Worm (Caenorhabditis elegans) whole organism, midembryonic: Measurements from ENCODE around the gene T19C4.1.

ENCODE experiments used
- T22C8.4 ChIP-seq: fragments of 200-800 bp; sonication (Bioruptor generic); IDR thresholded peaks from 2 replicates; pipeline ENCODE4 v1.3.6; 2022; ENCODE audit warnings: missing genetic modification characterization, missing compliant biosample characterization
- cog-1 ChIP-seq: sonication (generic microtip); optimal IDR thresholded peaks from 2 replicates; lab custom pipeline; 2016; ENCODE audit warnings: missing genetic modification characterization, missing compliant biosample characterization
- flt-1 ChIP-seq: fragments of 200-800 bp; sonication (Bioruptor generic); IDR thresholded peaks from 2 replicates; pipeline ENCODE4 v1.3.6; 2022; ENCODE audit warnings: missing genetic modification characterization, missing compliant biosample characterization
- klf-2 ChIP-seq: fragments of 200-800 bp; sonication (Bioruptor generic); conservative IDR thresholded peaks from 2 replicates; pipeline ENCODE4 v1.3.6; 2022; ENCODE audit warnings: missing genetic modification reagents, missing genetic modification characterization, missing compliant biosample characterization
- med-1 ChIP-seq: sonication (generic microtip); optimal IDR thresholded peaks from 2 replicates; lab custom pipeline; 2017; ENCODE audit warnings: missing genetic modification characterization, mild to moderate bottlenecking, missing compliant biosample characterization, antibody characterized with exemption, missing genetic modification reagents; ENCODE audit not compliant: insufficient read depth
- ref-1 ChIP-seq: fragments of 200-800 bp; sonication (Bioruptor generic); conservative IDR thresholded peaks from 2 replicates; pipeline ENCODE4 v1.3.6; 2022; ENCODE audit warnings: missing genetic modification reagents, missing genetic modification characterization, missing compliant biosample characterization
- tab-1 ChIP-seq: fragments of 200-800 bp; sonication (Bioruptor generic); IDR thresholded peaks from 2 replicates; pipeline ENCODE4 v1.3.6; 2022; ENCODE audit warnings: missing genetic modification characterization, missing compliant biosample characterization
- ztf-23 ChIP-seq: fragments of 200-800 bp; sonication (Bioruptor generic); IDR thresholded peaks from 2 replicates; pipeline ENCODE4 v1.3.6; 2022; ENCODE audit warnings: missing genetic modification reagents, missing genetic modification characterization, missing compliant biosample characterization
- ztf-29 ChIP-seq: fragments of 200-800 bp; sonication (Bioruptor generic); IDR thresholded peaks from 2 replicates; pipeline ENCODE4 v1.3.6; 2022; ENCODE audit warnings: missing genetic modification reagents, missing genetic modification characterization, missing compliant biosample characterization

T19C4.1 gene

DNA sequence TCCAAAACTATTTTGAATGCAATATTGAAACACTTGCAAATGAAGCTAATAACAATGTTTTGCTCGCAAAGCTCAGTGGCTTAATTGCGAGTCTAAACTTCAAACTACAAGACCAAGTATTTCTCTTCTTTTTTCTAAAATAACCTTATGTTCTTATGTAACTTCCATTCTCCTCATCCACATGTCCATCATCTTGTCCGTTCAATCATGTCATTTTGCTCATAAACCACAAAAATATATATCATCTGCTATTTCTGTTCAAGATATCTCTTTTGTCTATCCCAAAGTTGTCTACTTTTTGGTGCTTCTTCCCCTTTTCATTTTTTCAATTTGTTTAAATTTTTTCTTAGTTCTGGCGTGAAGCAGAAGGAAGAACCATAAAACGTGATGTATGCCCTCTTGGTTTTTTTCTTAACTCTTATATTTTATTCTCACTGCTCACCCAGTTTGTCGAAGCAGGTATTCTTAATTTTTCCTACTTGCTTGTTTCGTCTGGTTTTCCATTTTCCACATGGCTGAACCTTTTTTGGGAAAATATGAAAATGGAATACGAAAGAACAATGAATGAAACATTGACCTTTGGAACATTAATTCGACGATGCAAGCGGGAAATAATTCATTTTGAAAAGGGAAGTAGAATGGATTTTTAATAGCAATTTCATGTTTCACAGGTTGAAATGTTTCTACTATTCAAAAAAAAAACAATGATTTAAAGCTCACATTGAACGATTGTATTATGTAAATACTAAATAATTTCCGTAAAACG lies 21.2 kb downstream of the T19C4.1 start:
- TF ChIP-seq ref-1 (no peak), klf-2 (GFP tag; lab: Robert Waterston, UW) (no peak), med-1 (GFP tag; lab: Kevin White, UChicago) (no peak), cog-1 (no peak), flt-1 (no peak), ztf-29 (GFP tag; lab: Robert Waterston, UW) (no peak), T22C8.4 (GFP tag; lab: Robert Waterston, UW) (no peak), tab-1 (GFP tag; lab: Robert Waterston, UW) (no peak), ztf-23 (GFP tag; lab: Robert Waterston, UW) (no peak)

DNA sequence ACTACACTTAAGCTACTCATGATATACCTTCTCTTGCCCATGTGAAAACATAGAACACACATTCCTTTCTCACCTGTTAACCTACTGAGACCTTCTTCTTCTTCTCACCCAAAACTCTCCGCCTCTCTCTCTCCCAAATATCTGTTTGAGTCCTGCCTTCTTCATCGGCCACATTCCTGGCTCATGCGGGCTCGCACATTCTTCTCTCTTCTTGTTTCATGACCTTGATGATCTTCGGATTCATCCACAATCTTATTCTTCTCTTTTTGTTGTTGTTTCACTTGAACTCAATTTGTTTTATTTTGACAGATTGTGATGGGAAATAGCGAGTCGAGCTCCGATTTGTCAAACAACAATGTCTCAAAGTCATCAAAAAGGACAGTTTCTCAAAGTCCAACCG lies 22.4 kb downstream of the T19C4.1 start, which contains the start of gene T19C4.5:
Gene T19C4.5, plus strand, starts transcription at position 308 of the 400 bp plus-strand sequence.
- TF ChIP-seq cog-1 (no peak), tab-1 (GFP tag; lab: Robert Waterston, UW) (no peak), ref-1 (no peak)

DNA sequence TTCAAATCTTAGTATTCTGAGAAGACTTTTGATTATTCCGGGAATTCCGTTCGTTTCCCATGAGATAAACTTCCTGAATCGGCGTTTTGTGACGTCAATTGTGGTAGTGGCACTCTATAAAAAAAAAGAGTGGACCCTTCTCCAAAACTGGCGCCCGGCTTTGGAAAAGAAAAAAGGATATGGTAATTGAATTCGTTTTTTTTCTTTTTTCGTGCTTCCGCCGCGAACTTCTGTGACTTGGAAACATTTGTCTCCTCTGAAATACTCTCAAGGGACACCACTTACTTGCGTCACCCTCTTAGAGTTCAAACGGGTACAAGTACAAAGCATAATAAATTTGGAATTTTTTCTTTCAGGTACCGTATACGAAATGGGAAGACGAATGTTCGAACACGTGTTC lies 23.2 kb downstream of the T19C4.1 start:
- TF ChIP-seq ztf-23 (GFP tag; lab: Robert Waterston, UW) (no peak), cog-1 (no peak), klf-2 (GFP tag; lab: Robert Waterston, UW) (no peak), med-1 (GFP tag; lab: Kevin White, UChicago) (no peak), flt-1 (no peak), tab-1 (GFP tag; lab: Robert Waterston, UW) (no peak), T22C8.4 (GFP tag; lab: Robert Waterston, UW) (no peak), ref-1 (no peak), ztf-29 (GFP tag; lab: Robert Waterston, UW) (no peak)

DNA sequence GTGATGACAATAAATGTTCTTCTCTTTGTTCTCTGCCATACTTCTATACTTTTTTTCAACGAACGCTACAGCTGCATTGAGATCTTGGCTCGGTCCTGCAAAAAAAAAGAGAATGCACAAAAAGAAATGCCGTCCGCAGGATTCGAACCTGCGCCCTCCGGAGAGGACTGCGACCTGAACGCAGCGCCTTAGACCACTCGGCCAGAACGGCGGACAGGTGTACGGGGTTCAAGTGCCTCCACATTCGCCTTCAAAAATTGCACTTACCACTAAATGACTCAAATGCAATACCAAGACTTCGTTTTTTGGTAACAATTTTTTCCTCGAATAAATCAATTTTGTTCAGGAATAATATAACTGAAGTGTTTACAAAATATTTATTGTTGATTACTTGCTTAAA lies 25.2 kb downstream of the T19C4.1 start:
- TF ChIP-seq klf-2 (GFP tag; lab: Robert Waterston, UW) (no peak), med-1 (GFP tag; lab: Kevin White, UChicago) (no peak), ztf-29 (GFP tag; lab: Robert Waterston, UW) (no peak), cog-1 (no peak), flt-1 (no peak), T22C8.4 (GFP tag; lab: Robert Waterston, UW) (no peak), ref-1 (no peak), ztf-23 (GFP tag; lab: Robert Waterston, UW) (no peak), tab-1 (GFP tag; lab: Robert Waterston, UW) (no peak)

DNA sequence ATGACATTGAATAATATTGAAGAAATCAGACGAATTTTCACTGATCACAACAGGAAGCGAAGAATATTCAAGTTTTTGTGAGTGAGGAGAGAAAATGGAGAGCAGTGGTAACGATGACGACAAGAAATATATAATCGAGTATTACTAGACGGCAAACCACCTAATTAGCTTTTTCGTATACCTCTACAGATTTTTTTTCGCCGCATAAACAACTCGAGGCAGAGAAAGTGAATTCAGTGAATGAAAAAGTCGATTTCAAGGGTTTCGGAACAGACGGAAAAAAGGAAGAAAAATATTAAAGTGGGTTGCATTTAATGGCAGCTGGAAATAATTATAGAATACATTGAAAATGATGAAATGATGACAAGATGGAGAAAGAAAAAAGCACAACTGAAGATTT lies 28.1 kb downstream of the T19C4.1 start, which contains the start of gene gpa-1:
Gene gpa-1, minus strand, starts transcription at position 101 of the 400 bp plus-strand sequence.
- no peak for TF ChIP-seq klf-2 (GFP tag; lab: Robert Waterston, UW)
- no peak for TF ChIP-seq tab-1 (GFP tag; lab: Robert Waterston, UW)
- no peak for TF ChIP-seq T22C8.4 (GFP tag; lab: Robert Waterston, UW)
- TF ChIP-seq med-1 (GFP tag; lab: Kevin White, UChicago): no peak
- TF ChIP-seq cog-1: no peak
- TF ChIP-seq flt-1: no peak
- no peak for TF ChIP-seq ztf-29 (GFP tag; lab: Robert Waterston, UW)
- TF ChIP-seq ref-1: no peak
- no peak for TF ChIP-seq ztf-23 (GFP tag; lab: Robert Waterston, UW)

ce11 chrV:11180951-11181350 lies 31.4 kb downstream of the T19C4.1 start:
- no peak for TF ChIP-seq ztf-23 (GFP tag; lab: Robert Waterston, UW)
- no peak for TF ChIP-seq klf-2 (GFP tag; lab: Robert Waterston, UW)
- TF ChIP-seq flt-1: no peak
- no peak for TF ChIP-seq med-1 (GFP tag; lab: Kevin White, UChicago)
- TF ChIP-seq tab-1 (GFP tag; lab: Robert Waterston, UW): no peak

DNA sequence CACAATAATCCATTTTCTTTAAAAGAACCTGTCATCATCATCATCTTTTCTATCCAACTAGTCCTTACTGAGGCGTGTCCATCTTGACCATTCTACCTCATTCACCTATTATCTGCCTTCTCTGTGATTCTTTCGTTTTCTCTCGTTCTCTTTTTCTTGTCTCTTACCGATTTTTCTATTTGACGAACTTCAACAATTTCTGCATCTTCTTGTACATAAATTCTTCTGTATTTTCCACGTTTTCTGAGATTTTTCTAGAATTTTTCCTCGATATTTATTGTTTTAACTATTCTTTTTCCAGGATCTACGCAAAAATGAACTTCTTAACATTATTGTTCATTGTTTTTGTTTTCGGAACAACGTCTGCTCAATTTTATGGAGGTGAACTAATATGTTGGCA lies 33.4 kb downstream of the T19C4.1 start, which contains the start of gene cnc-10:
Gene cnc-10, plus strand, starts transcription at position 301 of the 400 bp plus-strand sequence.
- no peak for TF ChIP-seq ref-1

ce11 chrV:11190983-11191382 lies 41.5 kb downstream of the T19C4.1 start, which contains the start of gene lgc-49:
TSS of gene lgc-49 (plus strand) at chrV:11191283.
- no peak for TF ChIP-seq T22C8.4 (GFP tag; lab: Robert Waterston, UW)
- no peak for TF ChIP-seq flt-1
- no peak for TF ChIP-seq med-1 (GFP tag; lab: Kevin White, UChicago)
- TF ChIP-seq tab-1 (GFP tag; lab: Robert Waterston, UW): no peak
- no peak for TF ChIP-seq cog-1
- TF ChIP-seq ref-1: no peak
- no peak for TF ChIP-seq klf-2 (GFP tag; lab: Robert Waterston, UW)
- no peak for TF ChIP-seq ztf-23 (GFP tag; lab: Robert Waterston, UW)
- TF ChIP-seq ztf-29 (GFP tag; lab: Robert Waterston, UW): no peak

- no peak for TF ChIP-seq T22C8.4 (GFP tag; lab: Robert Waterston, UW)
- no peak for TF ChIP-seq cog-1
Measured at ce11 chrV:11196109-11196508, 46.6 kb downstream of the T19C4.1 start, which contains the start of gene clc-6. TSS of gene clc-6 (minus strand) at chrV:11196209.

- TF ChIP-seq klf-2 (GFP tag; lab: Robert Waterston, UW) (no peak), T22C8.4 (GFP tag; lab: Robert Waterston, UW) (no peak), cog-1 (no peak), tab-1 (GFP tag; lab: Robert Waterston, UW) (no peak), ztf-23 (GFP tag; lab: Robert Waterston, UW) (no peak), ztf-29 (GFP tag; lab: Robert Waterston, UW) (no peak), flt-1 (no peak), ref-1 (no peak), med-1 (GFP tag; lab: Kevin White, UChicago) (no peak)
Measured at ce11 chrV:11196631-11197258, 47.2 kb downstream of the T19C4.1 start.
